Worm (Caenorhabditis elegans) whole organism, young adult: Measurements from ENCODE around the gene ZC518.8.
A peak's percentile ranks its signal among the peaks of the same experiment; 100 is the strongest.

Source experiments
- B0261.1 ChIP-seq: sonication (generic microtip); optimal IDR thresholded peaks from 2 replicates; lab custom pipeline; 2016; ENCODE audit warnings: mild to moderate bottlenecking, missing genetic modification characterization, moderate library complexity, missing compliant biosample characterization
- C06A6.2 ChIP-seq: fragments of 200-800 bp; sonication (Bioruptor generic); conservative IDR thresholded peaks from 2 replicates; pipeline ENCODE4 v1.3.6; 2022; ENCODE audit warnings: missing genetic modification characterization, missing compliant biosample characterization
- F22D6.2 ChIP-seq: sonication (generic microtip); optimal IDR thresholded peaks from 2 replicates; lab custom pipeline; 2016; ENCODE audit warnings: mild to moderate bottlenecking, missing genetic modification characterization, missing compliant biosample characterization
- F23B12.7 ChIP-seq: sonication (generic microtip); optimal IDR thresholded peaks from 2 replicates; lab custom pipeline; 2017; ENCODE audit warnings: missing genetic modification characterization, mild to moderate bottlenecking, missing compliant biosample characterization, antibody characterized with exemption, moderate library complexity; ENCODE audit not compliant: insufficient read depth
- F37B4.10 ChIP-seq: fragments of 200-800 bp; sonication (Bioruptor generic); IDR thresholded peaks from 2 replicates; pipeline ENCODE4 v1.3.6; 2022; ENCODE audit warnings: missing genetic modification characterization, missing compliant biosample characterization
- F39B2.1 ChIP-seq: fragments of 200-800 bp; sonication (Bioruptor generic); IDR thresholded peaks from 2 replicates; pipeline ENCODE4 v1.3.6; 2022; ENCODE audit warnings: missing genetic modification reagents, missing genetic modification characterization, missing compliant biosample characterization
- F52B5.7 ChIP-seq: sonication (generic microtip); optimal IDR thresholded peaks from 2 replicates; lab custom pipeline; 2016; ENCODE audit warnings: mild to moderate bottlenecking, missing genetic modification characterization, missing compliant biosample characterization
- F57A8.1 ChIP-seq: fragments of 200-800 bp; sonication (Bioruptor generic); optimal IDR thresholded peaks from 2 replicates; lab custom pipeline; 2018; ENCODE audit warnings: mild to moderate bottlenecking, missing genetic modification characterization, moderate library complexity, missing compliant biosample characterization
- F57C9.4 ChIP-seq: sonication (generic microtip); optimal IDR thresholded peaks from 2 replicates; lab custom pipeline; 2017; ENCODE audit warnings: mild to moderate bottlenecking, missing genetic modification characterization, missing compliant biosample characterization
- K11D2.4 ChIP-seq: fragments of 200-800 bp; sonication (Bioruptor generic); IDR thresholded peaks from 2 replicates; pipeline ENCODE4 v1.3.6; 2022; ENCODE audit warnings: missing genetic modification reagents, missing genetic modification characterization, missing compliant biosample characterization
- Y53F4B.3 ChIP-seq: fragments of 200-800 bp; sonication (Bioruptor generic); IDR thresholded peaks from 2 replicates; pipeline ENCODE4 v1.3.6; 2022; ENCODE audit warnings: missing genetic modification reagents, missing genetic modification characterization, missing compliant biosample characterization
- Y56A3A.18 ChIP-seq: fragments of 200-800 bp; sonication (Bioruptor generic); IDR thresholded peaks from 2 replicates; pipeline ENCODE4 v1.3.6; 2022; ENCODE audit warnings: missing genetic modification reagents, missing genetic modification characterization, missing compliant biosample characterization
- Y67H2A.10 ChIP-seq: fragments of 200-800 bp; sonication (Bioruptor generic); conservative IDR thresholded peaks from 2 replicates; pipeline ENCODE4 v1.3.6; 2022; ENCODE audit warnings: missing genetic modification reagents, missing genetic modification characterization, missing compliant biosample characterization
- Y79H2A.3 ChIP-seq: fragments of 200-800 bp; sonication (Bioruptor generic); conservative IDR thresholded peaks from 2 replicates; pipeline ENCODE4 v1.3.6; 2022; ENCODE audit warnings: missing genetic modification reagents, missing genetic modification characterization, missing compliant biosample characterization
- ZK185.1 ChIP-seq: sonication (generic microtip); optimal IDR thresholded peaks from 2 replicates; lab custom pipeline; 2016; ENCODE audit warnings: mild to moderate bottlenecking, missing genetic modification characterization, missing compliant biosample characterization; ENCODE audit not compliant: poor library complexity, severe bottlenecking
- akir-1 ChIP-seq: fragments of 200-800 bp; sonication (Bioruptor generic); optimal IDR thresholded peaks from 2 replicates; lab custom pipeline; 2018; ENCODE audit warnings: mild to moderate bottlenecking, missing genetic modification characterization, moderate library complexity, missing compliant biosample characterization
- atf-7 ChIP-seq: sonication (generic microtip); optimal IDR thresholded peaks from 2 replicates; lab custom pipeline; 2017; ENCODE audit warnings: mild to moderate bottlenecking, missing genetic modification characterization, missing compliant biosample characterization
- attf-3 ChIP-seq: fragments of 200-800 bp; sonication (Bioruptor generic); conservative IDR thresholded peaks from 2 replicates; pipeline ENCODE4 v1.3.6; 2022; ENCODE audit warnings: missing genetic modification reagents, missing genetic modification characterization, missing compliant biosample characterization
- attf-5 ChIP-seq: fragments of 200-800 bp; sonication (Bioruptor generic); optimal IDR thresholded peaks from 2 replicates; lab custom pipeline; 2018; ENCODE audit warnings: mild to moderate bottlenecking, missing genetic modification characterization, missing compliant biosample characterization
- cebp-1 ChIP-seq, 2 experiments: fragments of 200-800 bp in 1 of 2; sonication (Bioruptor generic) in 1 of 2; sonication (generic microtip) in 1 of 2; IDR thresholded peaks in 1 of 2; optimal IDR thresholded peaks in 1 of 2; 2 replicates each; pipeline versions ENCODE4 v1.3.6 to Lab custom; 2017 to 2022; ENCODE audit warnings: missing compliant biosample characterization in 2 of 2, missing genetic modification characterization in 2 of 2, mild to moderate bottlenecking in 1 of 2, missing genetic modification reagents in 1 of 2, moderate library complexity in 1 of 2
- ceh-100 ChIP-seq: fragments of 200-800 bp; sonication (Bioruptor generic); IDR thresholded peaks from 2 replicates; pipeline ENCODE4 v1.3.6; 2022; ENCODE audit warnings: missing genetic modification reagents, missing genetic modification characterization, missing compliant biosample characterization
- ceh-91 ChIP-seq: fragments of 200-800 bp; sonication (Bioruptor generic); IDR thresholded peaks from 2 replicates; pipeline ENCODE4 v1.3.6; 2022; ENCODE audit warnings: missing genetic modification reagents, missing genetic modification characterization, missing compliant biosample characterization
- chd-7 ChIP-seq: sonication (generic microtip); optimal IDR thresholded peaks from 2 replicates; lab custom pipeline; 2016; ENCODE audit warnings: mild to moderate bottlenecking, missing genetic modification characterization, moderate library complexity, missing compliant biosample characterization
- die-1 ChIP-seq: sonication (generic microtip); optimal IDR thresholded peaks from 2 replicates; lab custom pipeline; 2016; ENCODE audit warnings: missing genotype, mild to moderate bottlenecking, missing genetic modification characterization, missing compliant biosample characterization
- dox-1 ChIP-seq: fragments of 200-800 bp; sonication (Bioruptor generic); IDR thresholded peaks from 2 replicates; pipeline ENCODE4 v1.3.6; 2022; ENCODE audit warnings: missing genetic modification reagents, missing genetic modification characterization, missing compliant biosample characterization
- egl-44 ChIP-seq: fragments of 200-800 bp; sonication (Bioruptor generic); IDR thresholded peaks from 2 replicates; pipeline ENCODE4 v1.3.6; 2022; ENCODE audit warnings: missing genetic modification reagents, missing genetic modification characterization, missing compliant biosample characterization
- egrh-3 ChIP-seq: fragments of 200-800 bp; sonication (Bioruptor generic); IDR thresholded peaks from 2 replicates; pipeline ENCODE4 v1.3.6; 2022; ENCODE audit warnings: missing genetic modification reagents, missing genetic modification characterization, missing compliant biosample characterization
- ekl-4 ChIP-seq: fragments of 200-800 bp; sonication (Bioruptor generic); IDR thresholded peaks from 2 replicates; pipeline ENCODE4 v1.3.6; 2022; ENCODE audit warnings: missing genetic modification reagents, missing genetic modification characterization, missing compliant biosample characterization
- gei-17 ChIP-seq: fragments of 200-800 bp; sonication (Bioruptor generic); optimal IDR thresholded peaks from 2 replicates; lab custom pipeline; 2018; ENCODE audit warnings: mild to moderate bottlenecking, missing genetic modification characterization, missing compliant biosample characterization
- hsf-1 ChIP-seq: fragments of 200-800 bp; sonication (Bioruptor generic); IDR thresholded peaks from 2 replicates; pipeline ENCODE4 v1.3.6; 2022; ENCODE audit warnings: missing genetic modification reagents, missing genetic modification characterization, missing compliant biosample characterization
- lag-1 ChIP-seq: fragments of 200-800 bp; sonication (Bioruptor generic); IDR thresholded peaks from 2 replicates; pipeline ENCODE4 v1.3.6; 2022; ENCODE audit warnings: missing genetic modification reagents, missing genetic modification characterization, missing compliant biosample characterization
- let-526 ChIP-seq: fragments of 200-800 bp; sonication (Bioruptor generic); IDR thresholded peaks from 2 replicates; pipeline ENCODE4 v1.3.6; 2022; ENCODE audit warnings: missing genetic modification reagents, missing genetic modification characterization, missing compliant biosample characterization
- lin-40 ChIP-seq: sonication (generic microtip); optimal IDR thresholded peaks from 2 replicates; lab custom pipeline; 2016; ENCODE audit warnings: missing genetic modification characterization, mild to moderate bottlenecking, missing compliant biosample characterization, missing genotype, missing genetic modification reagents
- lsl-1 ChIP-seq: fragments of 200-800 bp; sonication (Bioruptor generic); optimal IDR thresholded peaks from 2 replicates; lab custom pipeline; 2018; ENCODE audit warnings: mild to moderate bottlenecking, missing genetic modification characterization, moderate library complexity, missing compliant biosample characterization
- lsy-27 ChIP-seq: sonication (generic microtip); optimal IDR thresholded peaks from 2 replicates; lab custom pipeline; 2017; ENCODE audit warnings: missing genetic modification characterization, mild to moderate bottlenecking, missing compliant biosample characterization, antibody characterized with exemption, missing genotype, borderline replicate concordance; ENCODE audit not compliant: insufficient read depth
- madf-10 ChIP-seq: sonication (generic microtip); optimal IDR thresholded peaks from 2 replicates; lab custom pipeline; 2016; ENCODE audit warnings: mild to moderate bottlenecking, missing genetic modification characterization, missing compliant biosample characterization
- madf-8 ChIP-seq: fragments of 200-800 bp; sonication (Bioruptor generic); conservative IDR thresholded peaks from 2 replicates; pipeline ENCODE4 v1.3.6; 2022; ENCODE audit warnings: missing genetic modification reagents, missing genetic modification characterization, missing compliant biosample characterization
- mcd-1 ChIP-seq: fragments of 200-800 bp; sonication (Bioruptor generic); IDR thresholded peaks from 2 replicates; pipeline ENCODE4 v1.3.6; 2022; ENCODE audit warnings: missing genetic modification reagents, missing genetic modification characterization, missing compliant biosample characterization
- nhr-80 ChIP-seq: sonication (generic microtip); optimal IDR thresholded peaks from 2 replicates; lab custom pipeline; 2016; ENCODE audit warnings: missing genetic modification characterization, missing compliant biosample characterization
- pha-4 ChIP-seq: fragments of 150-350 bp; sonication (generic microtip); optimal IDR thresholded peaks from 2 replicates; lab custom pipeline; 2014; ENCODE audit warnings: missing biosample characterization, missing genetic modification reagents, missing genetic modification characterization
- repo-1 ChIP-seq: sonication (generic microtip); optimal IDR thresholded peaks from 2 replicates; lab custom pipeline; 2017; ENCODE audit warnings: mild to moderate bottlenecking, missing genetic modification characterization, missing compliant biosample characterization
- sdz-38 ChIP-seq: sonication (generic microtip); optimal IDR thresholded peaks from 2 replicates; lab custom pipeline; 2016; ENCODE audit warnings: missing genotype, missing genetic modification characterization, missing compliant biosample characterization
- snpc-4 ChIP-seq, 5 experiments: fragments of 150-350 bp in 1 of 5; sonication (generic microtip) in 4 of 5; optimal IDR thresholded peaks; 2 replicates each; lab custom pipeline; 2014 to 2018; ENCODE audit warnings: missing genetic modification characterization in 5 of 5, missing biosample characterization in 3 of 5, antibody characterized with exemption in 2 of 5, mild to moderate bottlenecking in 2 of 5, missing compliant biosample characterization in 2 of 5, missing genotype in 2 of 5, moderate library complexity in 2 of 5, missing genetic modification reagents in 1 of 5
- somi-1 ChIP-seq: fragments of 200-800 bp; sonication (Bioruptor generic); optimal IDR thresholded peaks from 2 replicates; lab custom pipeline; 2018; ENCODE audit warnings: mild to moderate bottlenecking, missing genetic modification characterization, missing compliant biosample characterization
- tlf-1 ChIP-seq: fragments of 200-800 bp; sonication (Bioruptor generic); optimal IDR thresholded peaks from 2 replicates; lab custom pipeline; 2018; ENCODE audit warnings: mild to moderate bottlenecking, missing genetic modification characterization, missing compliant biosample characterization
- zim-3 ChIP-seq: sonication (generic microtip); optimal IDR thresholded peaks from 2 replicates; lab custom pipeline; 2017; ENCODE audit warnings: mild to moderate bottlenecking, missing genetic modification characterization, moderate library complexity, missing compliant biosample characterization
- ztf-28 ChIP-seq: fragments of 200-800 bp; sonication (Bioruptor generic); IDR thresholded peaks from 2 replicates; pipeline ENCODE4 v1.3.6; 2022; ENCODE audit warnings: missing genetic modification reagents, missing genetic modification characterization, missing compliant biosample characterization

ZC518.8 gene

ce11 chrIV:12371879-12372278 is 10.2 kb upstream of the ZC518.8 start, which contains the start of gene wdr-46 (continued):
- peak; percentile 54; the same call in 1 of the 2 replicates for TF ChIP-seq Y56A3A.18 (GFP tag; lab: Robert Waterston, UW)
- no peak for TF ChIP-seq F52B5.7 (tag; lab: Kevin White, UChicago)
- no peak for TF ChIP-seq F57C9.4 (tag; lab: Kevin White, UChicago)
- TF ChIP-seq dox-1 (GFP tag; lab: Robert Waterston, UW), result peak; percentile 18; the same call in 1 of the 2 replicates
- no peak for TF ChIP-seq atf-7 (tag; lab: Kevin White, UChicago)
- peak; percentile 31 for TF ChIP-seq madf-10 (tag; lab: Kevin White, UChicago)
- TF ChIP-seq gei-17 (GFP tag; lab: Kevin White, UChicago), result peak; percentile 20
- no peak for TF ChIP-seq akir-1 (GFP tag; lab: Kevin White, UChicago)
- TF ChIP-seq ekl-4 (GFP tag; lab: Robert Waterston, UW), result peak; percentile 75
- TF ChIP-seq B0261.1, result no peak
- TF ChIP-seq egl-44 (GFP tag; lab: Robert Waterston, UW), result no peak
- no peak for TF ChIP-seq hsf-1
- TF ChIP-seq K11D2.4 (GFP tag; lab: Robert Waterston, UW), result peak; percentile 42; the same call in 1 of the 2 replicates
- peak; percentile 2 for TF ChIP-seq chd-7 (tag; lab: Kevin White, UChicago)
- no peak for TF ChIP-seq somi-1 (GFP tag; lab: Kevin White, UChicago)
- peak; percentile 34 for TF ChIP-seq F23B12.7 (tag; lab: Kevin White, UChicago)
- TF ChIP-seq lsy-27 (tag; lab: Kevin White, UChicago), result no peak
- TF ChIP-seq lag-1, result no peak
- no peak for TF ChIP-seq nhr-80 (tag; lab: Kevin White, UChicago)
- no peak for TF ChIP-seq let-526
- TF ChIP-seq Y79H2A.3 (GFP tag; lab: Robert Waterston, UW), result no peak
- no peak for TF ChIP-seq F57A8.1 (GFP tag; lab: Kevin White, UChicago)
- TF ChIP-seq sdz-38 (tag; lab: Kevin White, UChicago), result no peak
- TF ChIP-seq egrh-3 (GFP tag; lab: Robert Waterston, UW), result no peak
- no peak for TF ChIP-seq repo-1 (tag; lab: Kevin White, UChicago)
- no peak for TF ChIP-seq Y67H2A.10
- no peak for TF ChIP-seq die-1 (tag; lab: Kevin White, UChicago)
- TF ChIP-seq attf-5 (GFP tag; lab: Kevin White, UChicago), result peak; percentile 67
- TF ChIP-seq C06A6.2 (GFP tag; lab: Robert Waterston, UW), result 0 out of 2 replicates have a peak, but pooled peaks have one; percentile 29
- no peak for TF ChIP-seq cebp-1 (GFP tag; IDR thresholded peaks at IDR 0.05; lab: Robert Waterston, UW)
- TF ChIP-seq cebp-1 (tag; optimal IDR thresholded peaks at IDR 0.05; lab: Kevin White, UChicago), result no peak
- TF ChIP-seq ceh-100 (GFP tag; lab: Robert Waterston, UW), result peak; percentile 17; the same call in 1 of the 2 replicates
- no peak for TF ChIP-seq Y53F4B.3 (GFP tag; lab: Robert Waterston, UW)
- TF ChIP-seq ztf-28, result no peak
- TF ChIP-seq lin-40, result no peak
- TF ChIP-seq madf-8, result peak; percentile 30; the same call in 1 of the 2 replicates
- TF ChIP-seq lsl-1 (GFP tag; lab: Kevin White, UChicago), result peak; percentile 86
- no peak for TF ChIP-seq ceh-91 (GFP tag; lab: Robert Waterston, UW)
- no peak for TF ChIP-seq tlf-1
- TF ChIP-seq ZK185.1 (tag; lab: Kevin White, UChicago), result peak; percentile 42
- no peak for TF ChIP-seq F22D6.2 (tag; lab: Kevin White, UChicago)
- no peak for TF ChIP-seq attf-3
- TF ChIP-seq F37B4.10 (GFP tag; lab: Robert Waterston, UW), result no peak
- no peak for TF ChIP-seq F39B2.1 (GFP tag; lab: Robert Waterston, UW)
- peak; percentile 51 for TF ChIP-seq pha-4 (tag; lab: Kevin White, UChicago)
- TF ChIP-seq snpc-4 (GFP tag; optimal IDR thresholded peaks at IDR 0.05; lab: Kevin White, UChicago), result no peak
- TF ChIP-seq snpc-4 (tag; optimal IDR thresholded peaks at IDR 0.05; lab: Kevin White, UChicago), result peak in 3 of 4 experiments; percentile 11 to 57 (median 21)
- peak; percentile 71 for TF ChIP-seq mcd-1
- no peak for TF ChIP-seq zim-3
